Worm (Caenorhabditis elegans): Measurements from ENCODE around the gene C09G5.14.

C09G5.14 gene

ce11 chrII:10755455-10755854 lies 32.5 kb upstream of the C09G5.14 start:
- TF ChIP-seq aly-1 (tag; optimal IDR thresholded peaks at IDR 0.05) (no peak), ets-7 (tag; optimal IDR thresholded peaks at IDR 0.05) (no peak), hmg-4 (GFP tag; optimal IDR thresholded peaks at IDR 0.05) (no peak), B0310.2 (tag; optimal IDR thresholded peaks at IDR 0.05) (no peak), tra-4 (tag; optimal IDR thresholded peaks at IDR 0.05) (no peak), F13C5.2 (tag; optimal IDR thresholded peaks at IDR 0.05) (no peak), pes-1 (GFP tag; IDR thresholded peaks at IDR 0.05) (no peak), ceh-13 (GFP tag; optimal IDR thresholded peaks at IDR 0.05) (no peak)

ce11 chrII:10753694-10754093 lies 30.7 kb upstream of the C09G5.14 start:
- no peak for TF ChIP-seq ceh-13 (GFP tag; optimal IDR thresholded peaks at IDR 0.05)

DNA sequence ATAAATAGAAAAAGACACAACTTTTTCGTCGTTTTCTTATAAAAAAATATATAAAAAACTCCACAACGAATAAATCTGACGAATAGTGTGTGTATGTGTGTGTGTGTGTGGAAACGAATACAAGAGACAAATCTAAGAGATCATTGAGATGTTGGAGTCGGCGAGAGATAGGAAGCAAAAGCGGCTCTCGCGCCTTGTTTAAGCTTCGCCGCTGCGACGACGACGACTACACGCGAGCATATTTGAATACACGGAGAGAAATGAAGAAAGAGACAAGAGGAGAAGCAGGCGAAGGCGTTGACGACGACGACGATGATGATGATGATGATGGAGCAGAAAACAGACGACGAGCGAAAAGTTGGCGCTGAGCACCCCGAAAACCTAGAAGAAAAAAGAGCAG lies 21.8 kb upstream of the C09G5.14 start:
- TF ChIP-seq flt-1 (GFP tag; IDR thresholded peaks at IDR 0.05) (no peak), ama-1 (optimal IDR thresholded peaks at IDR 0.05) (no peak), aly-1 (tag; optimal IDR thresholded peaks at IDR 0.05) (no peak), tbx-37 (GFP tag; conservative IDR thresholded peaks at IDR 0.05) (no peak), ets-7 (tag; optimal IDR thresholded peaks at IDR 0.05) (no peak)

ce11 chrII:10737059-10737458 lies 14.1 kb upstream of the C09G5.14 start, which contains the start of gene C52A11.3:
TSS of gene C52A11.3 (plus strand) at chrII:10737359.
- TF ChIP-seq hmbx-1 (tag; optimal IDR thresholded peaks at IDR 0.05), result no peak
- TF ChIP-seq F13C5.2 (tag; optimal IDR thresholded peaks at IDR 0.05), result no peak
- TF ChIP-seq aly-1 (tag; optimal IDR thresholded peaks at IDR 0.05), result no peak
- no peak for TF ChIP-seq pes-1 (GFP tag; IDR thresholded peaks at IDR 0.05)
- TF ChIP-seq hmg-4 (GFP tag; optimal IDR thresholded peaks at IDR 0.05), result no peak
- TF ChIP-seq sea-1 (GFP tag; conservative IDR thresholded peaks at IDR 0.05), result no peak
- no peak for TF ChIP-seq flt-1 (GFP tag; IDR thresholded peaks at IDR 0.05)
- TF ChIP-seq hnd-1 (tag; optimal IDR thresholded peaks at IDR 0.05), result no peak
- TF ChIP-seq tbx-11 (GFP tag; IDR thresholded peaks at IDR 0.05), result no peak
- no peak for TF ChIP-seq tra-4 (tag; optimal IDR thresholded peaks at IDR 0.05)
- TF ChIP-seq tbx-37 (GFP tag; conservative IDR thresholded peaks at IDR 0.05), result no peak

- no peak for TF ChIP-seq ceh-36 (tag; optimal IDR thresholded peaks at IDR 0.05)
- no peak for TF ChIP-seq sea-1 (GFP tag; conservative IDR thresholded peaks at IDR 0.05)
- no peak for TF ChIP-seq F13C5.2 (tag; optimal IDR thresholded peaks at IDR 0.05)
- TF ChIP-seq hnd-1 (tag; optimal IDR thresholded peaks at IDR 0.05), result no peak
- no peak for TF ChIP-seq tra-4 (tag; optimal IDR thresholded peaks at IDR 0.05)
- no peak for TF ChIP-seq hmg-4 (GFP tag; optimal IDR thresholded peaks at IDR 0.05)
- TF ChIP-seq flt-1 (GFP tag; IDR thresholded peaks at IDR 0.05), result no peak
- TF ChIP-seq B0310.2 (tag; optimal IDR thresholded peaks at IDR 0.05), result no peak
- no peak for TF ChIP-seq tbx-37 (GFP tag; conservative IDR thresholded peaks at IDR 0.05)
- no peak for TF ChIP-seq scrt-1 (GFP tag; IDR thresholded peaks at IDR 0.05)
- no peak for TF ChIP-seq pes-1 (GFP tag; IDR thresholded peaks at IDR 0.05)
- TF ChIP-seq ceh-13 (GFP tag; optimal IDR thresholded peaks at IDR 0.05), result no peak
- TF ChIP-seq ets-7 (tag; optimal IDR thresholded peaks at IDR 0.05), result no peak
- no peak for TF ChIP-seq tbx-11 (GFP tag; IDR thresholded peaks at IDR 0.05)
- no peak for TF ChIP-seq hmbx-1 (tag; optimal IDR thresholded peaks at IDR 0.05)
- TF ChIP-seq aly-1 (tag; optimal IDR thresholded peaks at IDR 0.05), result no peak
- no peak for TF ChIP-seq ama-1 (optimal IDR thresholded peaks at IDR 0.05)
These were observed 8.6 kb upstream of the C09G5.14 start, which contains the start of gene glb-12 for ce11 chrII:10731552-10731951. TSS of gene glb-12 (minus strand) at chrII:10731652.

- TF ChIP-seq hmbx-1 (tag; optimal IDR thresholded peaks at IDR 0.05) (no peak), aly-1 (tag; optimal IDR thresholded peaks at IDR 0.05) (no peak), hnd-1 (tag; optimal IDR thresholded peaks at IDR 0.05) (no peak), B0310.2 (tag; optimal IDR thresholded peaks at IDR 0.05) (no peak), sea-1 (GFP tag; conservative IDR thresholded peaks at IDR 0.05) (no peak), ets-7 (tag; optimal IDR thresholded peaks at IDR 0.05) (no peak), flt-1 (GFP tag; IDR thresholded peaks at IDR 0.05) (no peak), ceh-36 (tag; optimal IDR thresholded peaks at IDR 0.05) (no peak), scrt-1 (GFP tag; IDR thresholded peaks at IDR 0.05) (no peak), tbx-37 (GFP tag; conservative IDR thresholded peaks at IDR 0.05) (no peak), F13C5.2 (tag; optimal IDR thresholded peaks at IDR 0.05) (no peak), hmg-4 (GFP tag; optimal IDR thresholded peaks at IDR 0.05) (no peak), ceh-13 (GFP tag; optimal IDR thresholded peaks at IDR 0.05) (no peak), tbx-11 (GFP tag; IDR thresholded peaks at IDR 0.05) (no peak), tra-4 (tag; optimal IDR thresholded peaks at IDR 0.05) (no peak), pes-1 (GFP tag; IDR thresholded peaks at IDR 0.05) (no peak)
These were observed 7.7 kb upstream of the C09G5.14 start for ce11 chrII:10730702-10731101.

DNA sequence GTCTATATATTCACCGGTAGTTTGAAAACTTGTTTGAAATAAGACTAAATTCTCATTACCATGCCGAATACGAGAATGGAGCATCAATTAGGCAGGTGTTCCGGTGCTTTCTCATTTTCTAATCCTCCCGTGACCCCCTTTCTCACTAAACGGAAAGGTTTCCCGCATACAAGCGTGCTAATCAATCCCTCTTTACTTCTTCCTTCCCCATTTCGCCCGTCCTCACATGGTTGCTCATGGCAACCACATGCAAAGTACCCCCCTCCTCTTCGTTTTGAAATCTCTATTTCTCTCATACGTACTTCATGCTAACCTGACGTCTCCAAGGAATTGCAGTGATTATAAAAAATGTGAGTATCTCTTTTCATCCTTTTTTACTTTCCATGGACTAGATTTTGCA lies 3.0 kb downstream of the C09G5.14 start, which contains the start of gene mks-5:
Gene mks-5, plus strand, starts transcription at position 301 of the 400 bp plus-strand sequence.
- no peak for TF ChIP-seq B0310.2 (tag; optimal IDR thresholded peaks at IDR 0.05)
- no peak for TF ChIP-seq hnd-1 (tag; optimal IDR thresholded peaks at IDR 0.05)
- TF ChIP-seq F13C5.2 (tag; optimal IDR thresholded peaks at IDR 0.05), result no peak
- TF ChIP-seq tbx-37 (GFP tag; conservative IDR thresholded peaks at IDR 0.05), result no peak
- no peak for TF ChIP-seq scrt-1 (GFP tag; IDR thresholded peaks at IDR 0.05)
- no peak for TF ChIP-seq tra-4 (tag; optimal IDR thresholded peaks at IDR 0.05)
- no peak for TF ChIP-seq aly-1 (tag; optimal IDR thresholded peaks at IDR 0.05)
- TF ChIP-seq hmg-4 (GFP tag; optimal IDR thresholded peaks at IDR 0.05), result no peak
- no peak for TF ChIP-seq tbx-11 (GFP tag; IDR thresholded peaks at IDR 0.05)
- TF ChIP-seq ceh-13 (GFP tag; optimal IDR thresholded peaks at IDR 0.05), result no peak
- no peak for TF ChIP-seq sea-1 (GFP tag; conservative IDR thresholded peaks at IDR 0.05)
- TF ChIP-seq flt-1 (GFP tag; IDR thresholded peaks at IDR 0.05), result no peak
- TF ChIP-seq ama-1 (optimal IDR thresholded peaks at IDR 0.05), result no peak
- no peak for TF ChIP-seq ceh-36 (tag; optimal IDR thresholded peaks at IDR 0.05)
- no peak for TF ChIP-seq hmbx-1 (tag; optimal IDR thresholded peaks at IDR 0.05)
- TF ChIP-seq pes-1 (GFP tag; IDR thresholded peaks at IDR 0.05), result no peak
- TF ChIP-seq ets-7 (tag; optimal IDR thresholded peaks at IDR 0.05), result no peak

DNA sequence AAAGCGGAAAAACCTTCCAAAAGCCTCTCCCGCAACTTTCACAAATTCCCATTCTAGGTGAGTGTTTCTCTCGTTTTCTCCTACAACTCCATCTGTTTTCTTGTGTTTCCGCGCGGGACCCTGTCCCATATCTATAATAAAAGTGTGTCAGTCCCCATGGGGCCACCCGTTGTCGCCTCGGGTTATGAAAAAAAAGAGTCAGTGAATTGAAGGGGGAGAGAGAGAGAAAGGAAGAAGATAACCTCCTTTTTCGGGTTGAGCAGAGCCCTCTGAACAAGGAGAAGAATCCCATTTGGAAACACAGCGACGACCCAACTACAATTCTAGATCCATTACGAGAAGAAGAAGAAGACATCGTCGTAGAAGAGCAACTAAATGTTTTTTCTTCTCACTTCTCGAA lies 5.8 kb downstream of the C09G5.14 start, which contains the start of gene C09G5.13:
Gene C09G5.13, plus strand, starts transcription at position 301 of the 400 bp plus-strand sequence.
- no peak for TF ChIP-seq B0310.2 (tag; optimal IDR thresholded peaks at IDR 0.05)
- no peak for TF ChIP-seq ets-7 (tag; optimal IDR thresholded peaks at IDR 0.05)
- no peak for TF ChIP-seq pes-1 (GFP tag; IDR thresholded peaks at IDR 0.05)
- TF ChIP-seq tra-4 (tag; optimal IDR thresholded peaks at IDR 0.05), result no peak
- no peak for TF ChIP-seq ama-1 (optimal IDR thresholded peaks at IDR 0.05)
- no peak for TF ChIP-seq tbx-37 (GFP tag; conservative IDR thresholded peaks at IDR 0.05)
- TF ChIP-seq sea-1 (GFP tag; conservative IDR thresholded peaks at IDR 0.05), result no peak
- TF ChIP-seq ceh-36 (tag; optimal IDR thresholded peaks at IDR 0.05), result no peak
- TF ChIP-seq hmg-4 (GFP tag; optimal IDR thresholded peaks at IDR 0.05), result no peak
- no peak for TF ChIP-seq scrt-1 (GFP tag; IDR thresholded peaks at IDR 0.05)
- no peak for TF ChIP-seq F13C5.2 (tag; optimal IDR thresholded peaks at IDR 0.05)
- TF ChIP-seq hnd-1 (tag; optimal IDR thresholded peaks at IDR 0.05), result no peak
- TF ChIP-seq tbx-11 (GFP tag; IDR thresholded peaks at IDR 0.05), result no peak
- TF ChIP-seq flt-1 (GFP tag; IDR thresholded peaks at IDR 0.05), result no peak
- TF ChIP-seq aly-1 (tag; optimal IDR thresholded peaks at IDR 0.05), result no peak
- TF ChIP-seq hmbx-1 (tag; optimal IDR thresholded peaks at IDR 0.05), result no peak
- TF ChIP-seq ceh-13 (GFP tag; optimal IDR thresholded peaks at IDR 0.05), result no peak

Data from whole organism, early embryonic.